Worm (Caenorhabditis elegans) whole organism, L4 larva: ENCODE results near the gene C15H9.5.

ENCODE experiments used
- T20F7.1 ChIP-seq: fragments of 200-800 bp; sonication (Bioruptor generic); optimal IDR thresholded peaks from 2 replicates; lab custom pipeline; 2018; ENCODE audit warnings: mild to moderate bottlenecking, missing genetic modification characterization, missing compliant biosample characterization
- Y48G9A.11 ChIP-seq: fragments of 200-800 bp; sonication (Bioruptor generic); IDR thresholded peaks from 2 replicates; pipeline ENCODE4 v1.3.6; 2022; ENCODE audit warnings: missing genetic modification reagents, missing genetic modification characterization, missing compliant biosample characterization
- Y5F2A.4 ChIP-seq: fragments of 200-800 bp; sonication (Bioruptor generic); optimal IDR thresholded peaks from 2 replicates; lab custom pipeline; 2018; ENCODE audit warnings: mild to moderate bottlenecking, missing genetic modification characterization, missing compliant biosample characterization
- aly-2 ChIP-seq: sonication (generic microtip); optimal IDR thresholded peaks from 2 replicates; lab custom pipeline; 2018; ENCODE audit warnings: missing biosample characterization, missing genetic modification characterization
- ceh-28 ChIP-seq: fragments of 150-350 bp; optimal IDR thresholded peaks from 2 replicates; lab custom pipeline; 2014; ENCODE audit warnings: missing biosample characterization, missing genetic modification reagents, missing genetic modification characterization
- ceh-32 ChIP-seq: sonication (generic microtip); optimal IDR thresholded peaks from 2 replicates; lab custom pipeline; 2016; ENCODE audit warnings: mild to moderate bottlenecking, missing genetic modification characterization, missing compliant biosample characterization; ENCODE audit not compliant: poor library complexity
- ceh-44 ChIP-seq: fragments of 200-800 bp; sonication (Bioruptor generic); IDR thresholded peaks from 2 replicates; pipeline ENCODE4 v1.3.6; 2022; ENCODE audit warnings: missing genetic modification reagents, missing genetic modification characterization, missing compliant biosample characterization
- cey-2 ChIP-seq: sonication (generic microtip); optimal IDR thresholded peaks from 3 replicates; lab custom pipeline; 2017; ENCODE audit warnings: missing genetic modification characterization, mild to moderate bottlenecking, missing compliant biosample characterization, antibody characterized with exemption, borderline replicate concordance; ENCODE audit not compliant: insufficient read depth
- daf-16 ChIP-seq, 3 experiments: sonication (generic microtip); optimal IDR thresholded peaks; 2 replicates each; lab custom pipeline; 2016 to 2017; ENCODE audit warnings: missing genetic modification characterization in 3 of 3, missing genetic modification reagents in 3 of 3, mild to moderate bottlenecking in 2 of 3, missing compliant biosample characterization in 2 of 3, missing biosample characterization in 1 of 3, moderate library complexity in 1 of 3
- dmd-6 ChIP-seq: fragments of 200-800 bp; sonication (Bioruptor generic); IDR thresholded peaks from 2 replicates; pipeline ENCODE4 v1.3.6; 2022; ENCODE audit warnings: missing genetic modification reagents, missing genetic modification characterization, missing compliant biosample characterization
- dve-1 ChIP-seq: sonication (generic microtip); optimal IDR thresholded peaks from 2 replicates; lab custom pipeline; 2017; ENCODE audit warnings: antibody characterized with exemption, mild to moderate bottlenecking, missing genetic modification characterization, missing compliant biosample characterization; ENCODE audit not compliant: insufficient read depth
- hlh-11 ChIP-seq: fragments of 200-800 bp; sonication (Bioruptor generic); optimal IDR thresholded peaks from 2 replicates; lab custom pipeline; 2018; ENCODE audit warnings: mild to moderate bottlenecking, missing genetic modification characterization, missing compliant biosample characterization
- hlh-30 ChIP-seq: sonication (generic microtip); optimal IDR thresholded peaks from 2 replicates; lab custom pipeline; 2017; ENCODE audit warnings: antibody characterized with exemption, mild to moderate bottlenecking, missing genetic modification characterization, missing compliant biosample characterization; ENCODE audit not compliant: insufficient read depth
- jun-1 ChIP-seq: fragments of 150-350 bp; optimal IDR thresholded peaks from 2 replicates; lab custom pipeline; 2014; ENCODE audit warnings: missing biosample characterization, missing genetic modification reagents, missing genetic modification characterization
- lin-29 ChIP-seq: fragments of 200-800 bp; sonication (Bioruptor generic); IDR thresholded peaks from 2 replicates; pipeline ENCODE4 v1.3.6; 2022; ENCODE audit warnings: missing genetic modification reagents, missing genetic modification characterization, missing compliant biosample characterization
- lir-3 ChIP-seq: sonication (generic microtip); optimal IDR thresholded peaks from 2 replicates; lab custom pipeline; 2016; ENCODE audit warnings: mild to moderate bottlenecking, missing genetic modification characterization, missing compliant biosample characterization
- lsy-2 ChIP-seq, 2 experiments: fragments of 150-350 bp in 1 of 2; sonication (generic microtip) in 1 of 2; optimal IDR thresholded peaks; 2 replicates each; lab custom pipeline; 2014 to 2017; ENCODE audit warnings: missing biosample characterization in 2 of 2, missing genetic modification characterization in 2 of 2
- mdl-1 ChIP-seq, 2 experiments: fragments of 150-350 bp in 1 of 2; sonication (generic microtip) in 1 of 2; optimal IDR thresholded peaks; 2 replicates each; lab custom pipeline; 2014 to 2017; ENCODE audit warnings: missing biosample characterization in 2 of 2, missing genetic modification characterization in 2 of 2
- mxl-2 ChIP-seq: fragments of 200-800 bp; sonication (Bioruptor generic); conservative IDR thresholded peaks from 2 replicates; pipeline ENCODE4 v1.3.6; 2022; ENCODE audit warnings: missing genetic modification reagents, missing genetic modification characterization, missing compliant biosample characterization
- mxl-3 ChIP-seq: fragments of 200-800 bp; sonication (Bioruptor generic); optimal IDR thresholded peaks from 2 replicates; lab custom pipeline; 2018; ENCODE audit warnings: mild to moderate bottlenecking, missing genetic modification characterization, missing compliant biosample characterization
- nhr-10 ChIP-seq: fragments of 150-350 bp; optimal IDR thresholded peaks from 2 replicates; lab custom pipeline; 2014; ENCODE audit warnings: missing biosample characterization, missing genetic modification characterization
- nhr-237 ChIP-seq: sonication (generic microtip); optimal IDR thresholded peaks from 2 replicates; lab custom pipeline; 2017; ENCODE audit warnings: missing biosample characterization, missing genetic modification characterization
- nhr-25 ChIP-seq: sonication (generic microtip); optimal IDR thresholded peaks from 2 replicates; lab custom pipeline; 2017; ENCODE audit warnings: missing genetic modification characterization, mild to moderate bottlenecking, missing compliant biosample characterization, antibody characterized with exemption, moderate library complexity, borderline replicate concordance; ENCODE audit not compliant: insufficient read depth
- nhr-28 ChIP-seq: fragments of 150-350 bp; optimal IDR thresholded peaks from 2 replicates; lab custom pipeline; 2014; ENCODE audit warnings: missing biosample characterization, missing genetic modification characterization
- nhr-76 ChIP-seq: fragments of 150-350 bp; optimal IDR thresholded peaks from 2 replicates; lab custom pipeline; 2014; ENCODE audit warnings: missing biosample characterization, missing genetic modification characterization
- nhr-77 ChIP-seq: fragments of 150-350 bp; optimal IDR thresholded peaks from 2 replicates; lab custom pipeline; 2014; ENCODE audit warnings: missing biosample characterization, missing genetic modification characterization
- pqm-1 ChIP-seq: sonication (generic microtip); optimal IDR thresholded peaks from 2 replicates; lab custom pipeline; 2017; ENCODE audit warnings: missing biosample characterization, missing genetic modification characterization
- rbr-2 ChIP-seq: sonication (generic microtip); optimal IDR thresholded peaks from 2 replicates; lab custom pipeline; 2016; ENCODE audit warnings: missing genotype, missing genetic modification characterization, missing compliant biosample characterization
- sdz-12 ChIP-seq: fragments of 200-800 bp; sonication (Bioruptor generic); optimal IDR thresholded peaks from 2 replicates; lab custom pipeline; 2018; ENCODE audit warnings: mild to moderate bottlenecking, missing genetic modification characterization, missing compliant biosample characterization
- set-16 ChIP-seq: fragments of 200-800 bp; sonication (Bioruptor generic); IDR thresholded peaks from 2 replicates; pipeline ENCODE4 v1.3.6; 2022; ENCODE audit warnings: missing genetic modification reagents, missing genetic modification characterization, missing compliant biosample characterization
- unc-130 ChIP-seq: sonication (generic microtip); optimal IDR thresholded peaks from 2 replicates; lab custom pipeline; 2016; ENCODE audit warnings: missing genetic modification reagents, missing genetic modification characterization, missing compliant biosample characterization
- unc-62 ChIP-seq, 3 experiments: fragments of 150-350 bp in 1 of 3; sonication (generic microtip); optimal IDR thresholded peaks in 2 of 3; peaks in 1 of 3; 1 replicate in 1 of 3; 2 replicates in 2 of 3; lab custom pipeline; 2014 to 2017; ENCODE audit warnings: missing biosample characterization in 3 of 3, missing genetic modification characterization in 3 of 3, missing genetic modification reagents in 3 of 3, missing genotype in 1 of 3
- zfp-3 ChIP-seq: fragments of 200-800 bp; sonication (Bioruptor generic); conservative IDR thresholded peaks from 2 replicates; pipeline ENCODE4 v1.3.6; 2022; ENCODE audit warnings: missing genetic modification reagents, missing genetic modification characterization, missing compliant biosample characterization
- ztf-11 ChIP-seq: fragments of 150-350 bp; optimal IDR thresholded peaks from 2 replicates; lab custom pipeline; 2014; ENCODE audit warnings: missing biosample characterization, missing genetic modification characterization

The C15H9.5 gene

DNA sequence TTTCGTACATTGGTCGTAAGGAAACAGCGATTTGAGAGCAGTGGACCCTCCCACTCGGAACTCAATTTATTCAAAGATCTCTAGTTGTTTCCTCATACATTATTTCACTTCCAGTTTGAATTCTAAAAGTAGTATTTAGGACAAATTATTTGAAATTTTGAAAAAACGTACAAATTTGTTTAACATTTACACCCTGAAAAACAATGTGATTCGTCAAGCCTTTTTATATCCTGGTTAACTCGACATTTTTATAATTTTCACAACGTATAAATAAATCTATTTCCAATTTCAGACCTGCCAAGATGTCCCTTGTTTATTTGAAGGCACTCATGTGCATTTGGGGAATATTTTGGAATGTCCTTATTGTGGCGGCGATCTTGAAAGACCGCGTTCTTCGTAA, 22.4 kb downstream of the C15H9.5 start, which contains the start of gene C15H9.3:
C15H9.3 (plus strand) TSS at position 301 of the 400 bp plus-strand sequence.
- TF ChIP-seq aly-2 (tag; lab: Kevin White, UChicago) = no peak
- no peak for TF ChIP-seq ceh-28 (tag; lab: Kevin White, UChicago)
- no peak for TF ChIP-seq hlh-30 (tag; lab: Kevin White, UChicago)
- peak in 1 of 2 experiments; percentile 72 for TF ChIP-seq unc-62 (GFP tag; optimal IDR thresholded peaks at IDR 0.05 in 1 of 2; lab: Kevin White, UChicago)
- no peak for TF ChIP-seq unc-62 (tag; optimal IDR thresholded peaks at IDR 0.05; lab: Kevin White, UChicago)

DNA sequence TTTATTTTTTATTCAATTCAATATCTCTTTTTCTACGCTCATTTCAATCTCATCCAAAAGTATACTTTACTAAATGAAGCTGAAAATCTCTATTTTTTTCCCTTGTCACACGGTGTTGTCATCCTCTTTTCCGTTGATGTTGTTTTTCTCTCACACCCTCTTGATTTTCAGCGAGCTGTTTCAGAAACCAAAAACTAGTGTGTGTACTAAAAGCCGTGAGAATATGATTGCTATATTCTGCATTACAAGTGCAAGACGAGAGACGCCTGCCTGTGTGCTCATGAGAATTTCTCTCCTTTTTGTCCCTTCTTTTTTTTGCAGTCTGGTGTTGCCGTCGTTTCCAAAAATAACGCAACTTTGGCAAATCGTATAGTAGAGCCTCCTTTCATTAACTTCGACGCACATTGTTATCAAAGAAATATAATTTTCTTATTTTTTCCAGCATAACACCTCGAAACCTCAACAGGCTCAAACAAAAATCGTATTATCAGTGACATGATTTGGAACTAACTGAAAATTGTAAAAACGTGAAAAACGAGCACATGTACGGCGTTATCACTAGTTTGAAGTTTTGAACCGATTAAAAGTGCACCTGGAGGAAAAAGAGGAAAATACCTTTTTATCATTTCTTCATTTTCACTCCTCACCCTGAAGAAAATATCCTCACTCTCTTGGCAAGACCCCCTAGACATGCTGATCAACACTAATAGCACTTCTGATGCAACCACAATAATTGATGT, 25.2 kb downstream of the C15H9.5 start, which contains the start of gene C15H9.2:
C15H9.2 (plus strand) TSS at position 441 of the 740 bp plus-strand sequence.
- no peak for TF ChIP-seq nhr-25 (tag; lab: Kevin White, UChicago)
- peak; percentile 30 for TF ChIP-seq mxl-3
- no peak for TF ChIP-seq Y48G9A.11
- peak; percentile 9 for TF ChIP-seq nhr-28 (tag; lab: Kevin White, UChicago)
- no peak for TF ChIP-seq ceh-44
- peak; percentile 19 for TF ChIP-seq hlh-11
- no peak for TF ChIP-seq mxl-2 (GFP tag; lab: Robert Waterston, UW)
- no peak for TF ChIP-seq lir-3 (tag; lab: Kevin White, UChicago)
- TF ChIP-seq pqm-1 (tag; lab: Kevin White, UChicago) = peak; percentile 82
- no peak for TF ChIP-seq lin-29 (GFP tag; lab: Robert Waterston, UW)
- no peak for TF ChIP-seq rbr-2 (tag; lab: Kevin White, UChicago)
- no peak for TF ChIP-seq cey-2 (tag; lab: Kevin White, UChicago)
- TF ChIP-seq daf-16 (GFP tag; optimal IDR thresholded peaks at IDR 0.05; lab: Kevin White, UChicago) = no peak
- TF ChIP-seq daf-16 (tag; optimal IDR thresholded peaks at IDR 0.05; lab: Kevin White, UChicago) = peak; percentile 79
- TF ChIP-seq aly-2 (tag; lab: Kevin White, UChicago) = no peak
- peak; percentile 40; the same call in 1 of the 2 replicates for TF ChIP-seq dmd-6 (GFP tag; lab: Robert Waterston, UW)
- no peak for TF ChIP-seq lsy-2 (tag; optimal IDR thresholded peaks at IDR 0.05; lab: Kevin White, UChicago)
- TF ChIP-seq set-16 (GFP tag; lab: Robert Waterston, UW) = no peak

DNA sequence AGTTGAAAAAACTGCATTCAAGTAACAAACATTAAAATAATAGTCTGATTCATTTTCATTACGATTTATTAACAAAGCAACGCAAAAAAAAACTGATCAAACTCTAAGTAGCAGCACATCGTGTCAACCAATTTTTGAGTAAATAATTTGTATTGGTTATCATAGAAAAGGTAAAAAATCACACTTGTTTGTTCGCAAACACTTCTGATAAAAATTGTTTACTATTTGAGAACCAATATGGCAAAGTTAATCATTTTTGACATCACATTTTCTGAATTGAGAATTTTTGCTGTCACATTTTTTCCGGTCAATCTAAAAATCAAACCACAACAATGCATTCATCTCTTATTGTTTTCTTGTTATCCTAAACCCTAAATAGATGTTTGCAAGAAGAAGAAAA, 28.2 kb downstream of the C15H9.5 start:
- TF ChIP-seq lin-29 (GFP tag; lab: Robert Waterston, UW) (no peak), ztf-11 (tag; lab: Kevin White, UChicago) (no peak), zfp-3 (GFP tag; lab: Robert Waterston, UW) (no peak), nhr-10 (tag; lab: Kevin White, UChicago) (no peak), nhr-28 (tag; lab: Kevin White, UChicago) (peak; percentile 25), pqm-1 (tag; lab: Kevin White, UChicago) (peak; percentile 2), T20F7.1 (GFP tag; lab: Kevin White, UChicago) (no peak), mdl-1 (tag; optimal IDR thresholded peaks at IDR 0.05; lab: Kevin White, UChicago) (no peak), nhr-237 (tag; lab: Kevin White, UChicago) (no peak), unc-130 (GFP tag; lab: Kevin White, UChicago) (no peak), daf-16 (GFP tag; optimal IDR thresholded peaks at IDR 0.05; lab: Kevin White, UChicago) (no peak), daf-16 (tag; optimal IDR thresholded peaks at IDR 0.05; lab: Kevin White, UChicago) (peak; percentile 97), nhr-76 (no peak), aly-2 (tag; lab: Kevin White, UChicago) (no peak), ceh-32 (no peak), unc-62 (GFP tag; optimal IDR thresholded peaks at IDR 0.05 in 1 of 2; lab: Kevin White, UChicago) (no peak), unc-62 (tag; optimal IDR thresholded peaks at IDR 0.05; lab: Kevin White, UChicago) (no peak), Y5F2A.4 (GFP tag; lab: Kevin White, UChicago) (no peak), jun-1 (tag; lab: Kevin White, UChicago) (no peak), dmd-6 (GFP tag; lab: Robert Waterston, UW) (no peak), dve-1 (peak; percentile 31), nhr-77 (tag; lab: Kevin White, UChicago) (peak; percentile 38), sdz-12 (GFP tag; lab: Kevin White, UChicago) (no peak)
